Fruit fly (Drosophila melanogaster) whole organism, embryonic: ENCODE data around the gene holn1.

ENCODE experiments used
- Aef1 ChIP-seq: fragments of 200-800 bp; sonication (Bioruptor generic); IDR thresholded peaks from 3 replicates; pipeline ENCODE4 v1.3.6; 2022; ENCODE audit warnings: missing biosample characterization, missing genetic modification characterization
- CG10431 ChIP-seq: fragments of 200-800 bp; sonication (Bioruptor generic); optimal IDR thresholded peaks from 3 replicates; lab custom pipeline; 2018; ENCODE audit warnings: missing biosample characterization, mild to moderate bottlenecking, missing genetic modification characterization
- CG11247 ChIP-seq: fragments of 200-800 bp; sonication (Bioruptor generic); IDR thresholded peaks from 2 replicates; pipeline ENCODE4 v1.3.6; 2022; ENCODE audit warnings: missing biosample characterization, missing genetic modification characterization
- CG11723 ChIP-seq: fragments of 200-800 bp; sonication (Bioruptor generic); optimal IDR thresholded peaks from 2 replicates; lab custom pipeline; 2017; ENCODE audit warnings: missing biosample characterization, mild to moderate bottlenecking, missing genetic modification characterization
- CG12744 ChIP-seq: fragments of 200-800 bp; sonication (Bioruptor generic); optimal IDR thresholded peaks from 2 replicates; lab custom pipeline; 2016; ENCODE audit warnings: missing biosample characterization, missing genetic modification characterization
- CG14050 ChIP-seq: fragments of 200-800 bp; sonication (Bioruptor generic); IDR thresholded peaks from 3 replicates; pipeline ENCODE4 v1.3.6; 2022; ENCODE audit warnings: missing biosample characterization, missing genetic modification characterization
- CG14710 ChIP-seq: fragments of 200-800 bp; sonication (Bioruptor generic); optimal IDR thresholded peaks from 3 replicates; lab custom pipeline; 2019; ENCODE audit warnings: missing biosample characterization, mild to moderate bottlenecking, missing genetic modification characterization, moderate library complexity
- CG17802 ChIP-seq: fragments of 200-800 bp; sonication (Bioruptor generic); optimal IDR thresholded peaks from 2 replicates; lab custom pipeline; 2018; ENCODE audit warnings: missing biosample characterization, mild to moderate bottlenecking, missing genetic modification characterization, moderate library complexity
- CG18476 ChIP-seq: fragments of 200-800 bp; sonication (Bioruptor generic); optimal IDR thresholded peaks from 2 replicates; lab custom pipeline; 2016; ENCODE audit warnings: missing biosample characterization, mild to moderate bottlenecking, missing genetic modification characterization
- CG30020 ChIP-seq: fragments of 200-800 bp; optimal IDR thresholded peaks from 2 replicates; lab custom pipeline; 2019; ENCODE audit warnings: missing biosample characterization, mild to moderate bottlenecking, missing genetic modification characterization, moderate library complexity
- CG30431 ChIP-seq: fragments of 200-800 bp; sonication (Bioruptor generic); optimal IDR thresholded peaks from 2 replicates; lab custom pipeline; 2017; ENCODE audit warnings: missing biosample characterization, missing genetic modification characterization
- CG3281 ChIP-seq: fragments of 200-800 bp; sonication (Bioruptor generic); optimal IDR thresholded peaks from 3 replicates; lab custom pipeline; 2017; ENCODE audit warnings: missing biosample characterization, mild to moderate bottlenecking, missing genetic modification characterization
- CG4707 ChIP-seq: fragments of 200-800 bp; sonication (Bioruptor generic); optimal IDR thresholded peaks from 2 replicates; lab custom pipeline; 2018; ENCODE audit warnings: missing biosample characterization, mild to moderate bottlenecking, missing genetic modification characterization, moderate library complexity
- CG4820 ChIP-seq: fragments of 200-800 bp; sonication (Bioruptor generic); optimal IDR thresholded peaks from 3 replicates; lab custom pipeline; 2016; ENCODE audit warnings: missing biosample characterization, missing genetic modification characterization
- CG5245 ChIP-seq: fragments of 200-800 bp; sonication (Bioruptor generic); optimal IDR thresholded peaks from 3 replicates; lab custom pipeline; 2016; ENCODE audit warnings: missing biosample characterization, missing genetic modification characterization
- CG7372 ChIP-seq: fragments of 200-800 bp; sonication (Bioruptor generic); IDR thresholded peaks from 2 replicates; pipeline ENCODE4 v1.3.6; 2022; ENCODE audit warnings: missing biosample characterization, missing genetic modification characterization
- CG9215 ChIP-seq: fragments of 200-800 bp; sonication (Bioruptor generic); IDR thresholded peaks from 2 replicates; pipeline ENCODE4 v1.3.6; 2022; ENCODE audit warnings: missing biosample characterization, missing genetic modification characterization
- CG9727 ChIP-seq: fragments of 200-800 bp; sonication (Bioruptor generic); optimal IDR thresholded peaks from 3 replicates; lab custom pipeline; 2017; ENCODE audit warnings: missing biosample characterization, mild to moderate bottlenecking, missing genetic modification characterization
- D ChIP-seq, 2 experiments: fragments of 200-800 bp in 1 of 2; fragments of >200 bp in 1 of 2; sonication (Bioruptor generic) in 1 of 2; optimal IDR thresholded peaks; 2 replicates in 1 of 2; 3 replicates in 1 of 2; lab custom pipeline; 2017; ENCODE audit warnings: mild to moderate bottlenecking in 1 of 2, missing biosample characterization in 1 of 2, missing genetic modification characterization in 1 of 2, missing genetic modification reagents in 1 of 2
- Dp ChIP-seq: fragments of 200-800 bp; sonication (Bioruptor generic); optimal IDR thresholded peaks from 2 replicates; lab custom pipeline; 2018; ENCODE audit warnings: missing biosample characterization, mild to moderate bottlenecking, missing genetic modification characterization, moderate library complexity
- E2f2 ChIP-seq: fragments of 200-800 bp; sonication (Bioruptor generic); IDR thresholded peaks from 2 replicates; pipeline ENCODE4 v1.3.6; 2022; ENCODE audit warnings: missing biosample characterization, missing genetic modification characterization
- Eip74EF ChIP-seq, 2 experiments: fragments of 200-800 bp in 1 of 2; fragments of >200 bp in 1 of 2; sonication (Bioruptor generic) in 1 of 2; optimal IDR thresholded peaks; 2 replicates each; lab custom pipeline; 2017 to 2019; ENCODE audit warnings: missing biosample characterization in 2 of 2, missing genetic modification characterization in 2 of 2, mild to moderate bottlenecking in 1 of 2, moderate library complexity in 1 of 2
- Fer1 ChIP-seq: fragments of 200-800 bp; sonication (Bioruptor generic); optimal IDR thresholded peaks from 2 replicates; lab custom pipeline; 2017; ENCODE audit warnings: missing biosample characterization, mild to moderate bottlenecking, missing genetic modification characterization
- Fer2 ChIP-seq: fragments of 200-800 bp; sonication (Bioruptor generic); optimal IDR thresholded peaks from 2 replicates; lab custom pipeline; 2018; ENCODE audit warnings: missing biosample characterization, mild to moderate bottlenecking, missing genetic modification characterization, moderate library complexity
- MESR4 ChIP-seq: fragments of 200-800 bp; sonication (Bioruptor generic); optimal IDR thresholded peaks from 2 replicates; lab custom pipeline; 2018; ENCODE audit warnings: missing biosample characterization, mild to moderate bottlenecking, missing genetic modification characterization, moderate library complexity
- Med ChIP-seq: fragments of 200-800 bp; sonication (Bioruptor generic); peaks from one replicate; lab custom pipeline; 2016; ENCODE audit warnings: missing biosample characterization, missing genetic modification characterization, mild to moderate bottlenecking, inconsistent platforms, moderate library complexity
- Meics ChIP-seq: fragments of 200-800 bp; sonication (Bioruptor generic); optimal IDR thresholded peaks from 2 replicates; lab custom pipeline; 2017; ENCODE audit warnings: missing biosample characterization, mild to moderate bottlenecking, missing genetic modification characterization
- Stat92E ChIP-seq, 3 experiments: fragments of >200 bp in 2 of 3; fragments of 200-800 bp in 1 of 3; sonication (Bioruptor generic) in 1 of 3; optimal IDR thresholded peaks; 2 replicates each; lab custom pipeline; 2017 to 2019; ENCODE audit warnings: missing biosample characterization in 3 of 3, missing genetic modification characterization in 3 of 3, mild to moderate bottlenecking in 1 of 3, moderate library complexity in 1 of 3
- Vsx1 ChIP-seq: fragments of 200-800 bp; sonication (Bioruptor generic); optimal IDR thresholded peaks from 2 replicates; lab custom pipeline; 2017; ENCODE audit warnings: missing biosample characterization, mild to moderate bottlenecking, missing genetic modification characterization, missing genetic modification reagents
- YL-1 ChIP-seq: fragments of 200-800 bp; sonication (Bioruptor generic); optimal IDR thresholded peaks from 3 replicates; lab custom pipeline; 2017; ENCODE audit warnings: missing biosample characterization, mild to moderate bottlenecking, missing genetic modification characterization
- ase ChIP-seq: fragments of 200-800 bp; sonication (Bioruptor generic); IDR thresholded peaks from 3 replicates; pipeline ENCODE4 v1.3.6; 2022; ENCODE audit warnings: missing biosample characterization, missing genetic modification characterization
- ato ChIP-seq: fragments of 200-800 bp; sonication (Bioruptor generic); IDR thresholded peaks from 2 replicates; pipeline ENCODE4 v1.3.6; 2022; ENCODE audit warnings: missing biosample characterization, missing genetic modification characterization; ENCODE audit not compliant: partially characterized antibody
- dysf ChIP-seq: fragments of 200-800 bp; sonication (Bioruptor generic); IDR thresholded peaks from 3 replicates; pipeline ENCODE4 v1.3.6; 2022; ENCODE audit warnings: missing biosample characterization, missing genetic modification characterization
- ewg ChIP-seq: fragments of 200-800 bp; sonication (Bioruptor generic); optimal IDR thresholded peaks from 3 replicates; lab custom pipeline; 2017; ENCODE audit warnings: mild to moderate bottlenecking, missing biosample characterization, missing genetic modification reagents, missing genetic modification characterization
- gem ChIP-seq: fragments of 200-800 bp; sonication (Bioruptor generic); optimal IDR thresholded peaks from 2 replicates; lab custom pipeline; 2019; ENCODE audit warnings: missing biosample characterization, mild to moderate bottlenecking, missing genetic modification characterization, moderate library complexity
- gfzf ChIP-seq: fragments of 200-800 bp; sonication (Bioruptor generic); optimal IDR thresholded peaks from 2 replicates; lab custom pipeline; 2016; ENCODE audit warnings: missing biosample characterization, mild to moderate bottlenecking, missing genetic modification characterization, moderate library complexity
- gt ChIP-seq: fragments of 200-800 bp; sonication (Bioruptor generic); IDR thresholded peaks from 2 replicates; pipeline ENCODE4 v1.3.6; 2022; ENCODE audit warnings: missing biosample characterization, missing genetic modification characterization
- klu ChIP-seq: fragments of 200-800 bp; sonication (Bioruptor generic); IDR thresholded peaks from 2 replicates; pipeline ENCODE4 v1.3.6; 2022; ENCODE audit warnings: missing biosample characterization, missing genetic modification characterization
- phol ChIP-seq: fragments of 200-800 bp; sonication (Bioruptor generic); optimal IDR thresholded peaks from 3 replicates; lab custom pipeline; 2018; ENCODE audit warnings: missing biosample characterization, mild to moderate bottlenecking, missing genetic modification characterization, moderate library complexity
- slbo ChIP-seq: fragments of 200-800 bp; sonication (Bioruptor generic); IDR thresholded peaks from 2 replicates; pipeline ENCODE4 v1.3.6; 2022; ENCODE audit warnings: missing biosample characterization, missing genetic modification characterization
- slou ChIP-seq: fragments of 200-800 bp; sonication (Bioruptor generic); optimal IDR thresholded peaks from 3 replicates; lab custom pipeline; 2016; ENCODE audit warnings: missing biosample characterization, missing genetic modification characterization
- tgo ChIP-seq: fragments of 200-800 bp; sonication (Bioruptor generic); IDR thresholded peaks from 3 replicates; pipeline ENCODE4 v1.3.6; 2022; ENCODE audit warnings: missing biosample characterization, missing genetic modification characterization
- tna ChIP-seq: fragments of 200-800 bp; sonication (Bioruptor generic); IDR thresholded peaks from 2 replicates; pipeline ENCODE4 v1.3.6; 2022; ENCODE audit warnings: missing biosample characterization, missing genetic modification characterization; ENCODE audit not compliant: partially characterized antibody
- trem ChIP-seq: fragments of 200-800 bp; optimal IDR thresholded peaks from 3 replicates; lab custom pipeline; 2019; ENCODE audit warnings: missing biosample characterization, mild to moderate bottlenecking, missing genetic modification characterization, moderate library complexity
- ttk ChIP-seq: fragments of 200-800 bp; sonication (Bioruptor generic); IDR thresholded peaks from 2 replicates; pipeline ENCODE4 v2.1.2; 2022; ENCODE audit warnings: missing biosample characterization, missing genetic modification characterization
- unc-4 ChIP-seq: fragments of 200-800 bp; sonication (Bioruptor generic); IDR thresholded peaks from 2 replicates; pipeline ENCODE4 v1.3.6; 2022; ENCODE audit warnings: missing biosample characterization, missing genetic modification characterization; ENCODE audit not compliant: partially characterized antibody
- vvl ChIP-seq: fragments of 200-800 bp; sonication (Bioruptor generic); IDR thresholded peaks from 2 replicates; pipeline ENCODE4 v1.3.6; 2022; ENCODE audit warnings: missing biosample characterization, missing genetic modification characterization

Gene holn1

DNA sequence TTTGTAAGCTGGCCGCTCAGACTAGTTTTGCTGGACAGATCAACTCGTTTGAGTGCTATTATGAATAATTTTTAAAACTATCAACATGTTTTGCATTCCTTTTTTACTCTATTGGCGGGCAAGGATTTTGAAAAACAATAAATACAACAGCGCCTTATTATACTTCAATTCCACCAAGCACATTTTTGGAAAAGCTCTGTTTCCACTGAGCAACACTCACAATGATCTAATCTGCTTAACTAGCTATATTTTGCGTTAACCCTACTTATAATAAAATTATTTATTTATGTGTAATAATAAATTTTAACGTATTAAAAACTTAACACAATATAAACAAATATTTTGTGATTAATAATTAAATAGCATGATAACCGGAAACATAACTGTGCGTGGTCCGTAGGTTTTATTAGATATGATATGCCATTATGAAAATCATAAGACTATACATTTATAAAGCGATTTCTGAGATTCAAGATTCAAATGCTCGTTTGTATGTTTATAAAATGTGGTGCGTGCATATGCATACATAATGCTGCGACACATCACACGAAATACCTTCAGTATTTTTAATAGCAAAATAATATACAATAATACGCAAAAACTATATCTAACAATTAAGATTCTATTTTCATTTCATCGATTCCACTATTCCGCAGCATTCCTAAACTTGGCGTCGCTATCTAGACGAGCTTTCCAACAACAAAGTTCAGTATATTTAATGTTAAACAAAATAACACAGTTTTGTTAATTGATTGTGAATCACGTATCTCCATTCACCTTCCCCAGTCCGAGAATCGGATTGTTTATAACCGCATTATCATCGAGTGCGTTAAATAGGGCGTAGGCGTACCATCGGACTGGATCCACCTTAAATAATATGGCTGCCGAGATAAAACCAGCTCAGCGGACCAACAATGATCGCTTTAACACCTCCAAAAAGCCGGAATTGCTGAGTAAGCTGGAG is 12.9 kb upstream of the holn1 start, which contains the start of the genes pie and Wdfy2 (continued):
- peak; percentile 79 for TF ChIP-seq E2f2 (GFP tag; lab: Robert Waterston, UW)
- no peak for TF ChIP-seq Vsx1 (GFP tag; lab: Kevin White, UChicago)
- no peak for TF ChIP-seq CG11247
- TF ChIP-seq Meics (GFP tag; lab: Kevin White, UChicago), result no peak
- TF ChIP-seq D (optimal IDR thresholded peaks at IDR 0.05; lab: Kevin White, UChicago), result no peak
- no peak for TF ChIP-seq D (GFP tag; optimal IDR thresholded peaks at IDR 0.05; lab: Kevin White, UChicago)
- TF ChIP-seq tgo (GFP tag; lab: Robert Waterston, UW), result no peak
- TF ChIP-seq CG30020 (tag; lab: Kevin White, UChicago), result peak; percentile 97
- TF ChIP-seq klu (GFP tag; lab: Robert Waterston, UW), result no peak
- TF ChIP-seq CG5245 (GFP tag; lab: Kevin White, UChicago), result no peak
- TF ChIP-seq Aef1, result peak; percentile 29; the same call in 1 of the 3 replicates
- peak; percentile 92 for TF ChIP-seq CG17802 (tag; lab: Kevin White, UChicago)
- peak; percentile 74 for TF ChIP-seq CG11723
- peak in 1 of 2 experiments; percentile 88 for TF ChIP-seq Eip74EF (GFP tag; optimal IDR thresholded peaks at IDR 0.05; lab: Kevin White, UChicago)
- TF ChIP-seq CG9215 (GFP tag; lab: Robert Waterston, UW), result no peak
- TF ChIP-seq ato, result no peak
- TF ChIP-seq CG18476 (GFP tag; lab: Kevin White, UChicago), result no peak
- no peak for TF ChIP-seq CG12744
- TF ChIP-seq YL-1, result peak; percentile 19
- TF ChIP-seq CG14050 (GFP tag; lab: Robert Waterston, UW), result no peak
- no peak for TF ChIP-seq CG9727 (GFP tag; lab: Kevin White, UChicago)
- no peak for TF ChIP-seq Fer2 (tag; lab: Kevin White, UChicago)
- TF ChIP-seq slou (GFP tag; lab: Kevin White, UChicago), result no peak
- TF ChIP-seq CG4707 (GFP tag; lab: Kevin White, UChicago), result no peak
- peak; percentile 67 for TF ChIP-seq MESR4 (GFP tag; lab: Kevin White, UChicago)
- no peak for TF ChIP-seq unc-4 (GFP tag; lab: Robert Waterston, UW)
- no peak for TF ChIP-seq CG3281
- no peak for TF ChIP-seq ewg (GFP tag; lab: Kevin White, UChicago)
- no peak for TF ChIP-seq tna (GFP tag; lab: Robert Waterston, UW)
- TF ChIP-seq CG14710 (tag; lab: Kevin White, UChicago), result peak; percentile 39
- TF ChIP-seq Fer1 (GFP tag; lab: Kevin White, UChicago), result no peak
- no peak for TF ChIP-seq ase (GFP tag; lab: Robert Waterston, UW)
- peak; percentile 65 for TF ChIP-seq Med (GFP tag; lab: Kevin White, UChicago)
- TF ChIP-seq slbo, result 0 out of 2 replicates have a peak, but pooled peaks have one; percentile 22
- TF ChIP-seq gem (tag; lab: Kevin White, UChicago), result no peak
- TF ChIP-seq vvl (GFP tag; lab: Robert Waterston, UW), result peak; percentile 12; the same call in 1 of the 2 replicates
- TF ChIP-seq CG4820, result no peak
- peak; percentile 73 for TF ChIP-seq Dp (GFP tag; lab: Kevin White, UChicago)
- TF ChIP-seq gt (GFP tag; lab: Robert Waterston, UW), result no peak
- no peak for TF ChIP-seq ttk (GFP tag; lab: Robert Waterston, UW)
- TF ChIP-seq CG7372, result no peak
- peak; percentile 26 for TF ChIP-seq gfzf (GFP tag; lab: Kevin White, UChicago)
- TF ChIP-seq trem (tag; lab: Kevin White, UChicago), result peak; percentile 4
- TF ChIP-seq Stat92E (GFP tag; optimal IDR thresholded peaks at IDR 0.05; lab: Kevin White, UChicago), result no peak
- peak; percentile 39 for TF ChIP-seq phol (tag; lab: Kevin White, UChicago)
- TF ChIP-seq CG30431 (GFP tag; lab: Kevin White, UChicago), result no peak
- TF ChIP-seq CG10431 (GFP tag; lab: Kevin White, UChicago), result no peak
- no peak for TF ChIP-seq dysf
